Worm (Caenorhabditis elegans) whole organism, L4 larva: Measurements from ENCODE around the gene C12D12.3.

Experiments
- F26F4.8 ChIP-seq: fragments of 200-800 bp; sonication (Bioruptor generic); conservative IDR thresholded peaks from 2 replicates; pipeline ENCODE4 v1.3.6; 2022; ENCODE audit warnings: missing genetic modification characterization, missing compliant biosample characterization
- T20F7.1 ChIP-seq: fragments of 200-800 bp; sonication (Bioruptor generic); optimal IDR thresholded peaks from 2 replicates; lab custom pipeline; 2018; ENCODE audit warnings: mild to moderate bottlenecking, missing genetic modification characterization, missing compliant biosample characterization
- T26A8.4 ChIP-seq: fragments of 200-800 bp; sonication (Bioruptor generic); IDR thresholded peaks from 2 replicates; pipeline ENCODE4 v1.3.6; 2022; ENCODE audit warnings: missing genetic modification characterization, missing compliant biosample characterization
- aha-1 ChIP-seq: fragments of 150-350 bp; peaks from one replicate; lab custom pipeline; 2014; ENCODE audit warnings: missing biosample characterization, missing genetic modification characterization
- aly-2 ChIP-seq: sonication (generic microtip); optimal IDR thresholded peaks from 2 replicates; lab custom pipeline; 2018; ENCODE audit warnings: missing biosample characterization, missing genetic modification characterization
- ama-1 ChIP-seq: fragments of 150-350 bp; optimal IDR thresholded peaks from 2 replicates; lab custom pipeline; 2014; ENCODE audit warnings: inconsistent platforms, mixed read lengths
- ceh-20 ChIP-seq: fragments of 200-800 bp; sonication (Bioruptor generic); IDR thresholded peaks from 2 replicates; pipeline ENCODE4 v1.3.6; 2022; ENCODE audit warnings: missing genetic modification reagents, missing genetic modification characterization, missing compliant biosample characterization
- ceh-44 ChIP-seq: fragments of 200-800 bp; sonication (Bioruptor generic); IDR thresholded peaks from 2 replicates; pipeline ENCODE4 v1.3.6; 2022; ENCODE audit warnings: missing genetic modification reagents, missing genetic modification characterization, missing compliant biosample characterization
- ctbp-1 ChIP-seq: fragments of 200-800 bp; sonication (Bioruptor generic); IDR thresholded peaks from 2 replicates; pipeline ENCODE4 v1.3.6; 2022; ENCODE audit warnings: missing genetic modification reagents, missing genetic modification characterization, missing compliant biosample characterization
- daf-12 ChIP-seq: fragments of 150-350 bp; optimal IDR thresholded peaks from 2 replicates; lab custom pipeline; 2014; ENCODE audit warnings: missing biosample characterization, missing genetic modification reagents, missing genetic modification characterization
- daf-16 ChIP-seq, 3 experiments: sonication (generic microtip); optimal IDR thresholded peaks; 2 replicates each; lab custom pipeline; 2016 to 2017; ENCODE audit warnings: missing genetic modification characterization in 3 of 3, missing genetic modification reagents in 3 of 3, mild to moderate bottlenecking in 2 of 3, missing compliant biosample characterization in 2 of 3, missing biosample characterization in 1 of 3, moderate library complexity in 1 of 3
- daf-8 ChIP-seq: fragments of 200-800 bp; sonication (Bioruptor generic); IDR thresholded peaks from 2 replicates; pipeline ENCODE4 v1.3.6; 2022; ENCODE audit warnings: missing genetic modification characterization, missing compliant biosample characterization
- dpl-1 ChIP-seq: fragments of 150-350 bp; optimal IDR thresholded peaks from 2 replicates; lab custom pipeline; 2014; ENCODE audit warnings: missing biosample characterization, missing genetic modification reagents, missing genetic modification characterization
- egl-43 ChIP-seq: fragments of 200-800 bp; sonication (Bioruptor generic); IDR thresholded peaks from 2 replicates; pipeline ENCODE4 v1.3.6; 2022; ENCODE audit warnings: missing genetic modification reagents, missing genetic modification characterization, missing compliant biosample characterization
- fkh-10 ChIP-seq: fragments of 150-350 bp; optimal IDR thresholded peaks from 2 replicates; lab custom pipeline; 2014; ENCODE audit warnings: missing biosample characterization, missing genetic modification reagents, missing genetic modification characterization
- hif-1 ChIP-seq, 2 experiments: sonication (generic microtip); optimal IDR thresholded peaks; 2 replicates each; lab custom pipeline; 2016 to 2017; ENCODE audit warnings: missing compliant biosample characterization in 2 of 2, missing genetic modification characterization in 2 of 2, missing genetic modification reagents in 2 of 2, missing genotype in 2 of 2, mild to moderate bottlenecking in 1 of 2
- hlh-11 ChIP-seq: fragments of 200-800 bp; sonication (Bioruptor generic); optimal IDR thresholded peaks from 2 replicates; lab custom pipeline; 2018; ENCODE audit warnings: mild to moderate bottlenecking, missing genetic modification characterization, missing compliant biosample characterization
- hlh-30 ChIP-seq: sonication (generic microtip); optimal IDR thresholded peaks from 2 replicates; lab custom pipeline; 2017; ENCODE audit warnings: antibody characterized with exemption, mild to moderate bottlenecking, missing genetic modification characterization, missing compliant biosample characterization; ENCODE audit not compliant: insufficient read depth
- hmg-1.1 ChIP-seq: fragments of 200-800 bp; sonication (Bioruptor generic); IDR thresholded peaks from 2 replicates; pipeline ENCODE4 v1.3.6; 2022; ENCODE audit warnings: missing genetic modification reagents, missing genetic modification characterization, missing compliant biosample characterization
- lin-13 ChIP-seq: fragments of 150-350 bp; optimal IDR thresholded peaks from 2 replicates; lab custom pipeline; 2014; ENCODE audit warnings: missing biosample characterization, missing genetic modification reagents, missing genetic modification characterization
- lin-15B ChIP-seq: fragments of 150-350 bp; sonication (generic microtip); optimal IDR thresholded peaks from 3 replicates; lab custom pipeline; 2014; ENCODE audit warnings: missing biosample characterization, missing genetic modification characterization
- lin-38 ChIP-seq: fragments of 200-800 bp; sonication (Bioruptor generic); IDR thresholded peaks from 2 replicates; pipeline ENCODE4 v1.3.6; 2022; ENCODE audit warnings: missing genetic modification reagents, missing genetic modification characterization, missing compliant biosample characterization
- lin-39 ChIP-seq: fragments of 150-350 bp; optimal IDR thresholded peaks from 2 replicates; lab custom pipeline; 2014; ENCODE audit warnings: missing biosample characterization, missing genetic modification reagents, missing genetic modification characterization
- lsy-2 ChIP-seq, 2 experiments: fragments of 150-350 bp in 1 of 2; sonication (generic microtip) in 1 of 2; optimal IDR thresholded peaks; 2 replicates each; lab custom pipeline; 2014 to 2017; ENCODE audit warnings: missing biosample characterization in 2 of 2, missing genetic modification characterization in 2 of 2
- madf-9 ChIP-seq: fragments of 200-800 bp; sonication (Bioruptor generic); conservative IDR thresholded peaks from 2 replicates; pipeline ENCODE4 v1.3.6; 2022; ENCODE audit warnings: missing genetic modification reagents, missing genetic modification characterization, missing compliant biosample characterization
- mdt-29 ChIP-seq: fragments of 200-800 bp; sonication (Bioruptor generic); IDR thresholded peaks from 2 replicates; pipeline ENCODE4 v1.3.6; 2022; ENCODE audit warnings: missing genetic modification reagents, missing genetic modification characterization, missing compliant biosample characterization
- mep-1 ChIP-seq: fragments of 150-350 bp; sonication (generic microtip); optimal IDR thresholded peaks from 3 replicates; lab custom pipeline; 2014; ENCODE audit warnings: missing biosample characterization, missing genetic modification characterization
- mxl-3 ChIP-seq: fragments of 200-800 bp; sonication (Bioruptor generic); optimal IDR thresholded peaks from 2 replicates; lab custom pipeline; 2018; ENCODE audit warnings: mild to moderate bottlenecking, missing genetic modification characterization, missing compliant biosample characterization
- nhr-10 ChIP-seq: fragments of 150-350 bp; optimal IDR thresholded peaks from 2 replicates; lab custom pipeline; 2014; ENCODE audit warnings: missing biosample characterization, missing genetic modification characterization
- nhr-11 ChIP-seq: fragments of 150-350 bp; optimal IDR thresholded peaks from 2 replicates; lab custom pipeline; 2014; ENCODE audit warnings: missing biosample characterization, missing genetic modification characterization
- nhr-25 ChIP-seq: sonication (generic microtip); optimal IDR thresholded peaks from 2 replicates; lab custom pipeline; 2017; ENCODE audit warnings: missing genetic modification characterization, mild to moderate bottlenecking, missing compliant biosample characterization, antibody characterized with exemption, moderate library complexity, borderline replicate concordance; ENCODE audit not compliant: insufficient read depth
- nhr-28 ChIP-seq: fragments of 150-350 bp; optimal IDR thresholded peaks from 2 replicates; lab custom pipeline; 2014; ENCODE audit warnings: missing biosample characterization, missing genetic modification characterization
- nhr-6 ChIP-seq: fragments of 150-350 bp; optimal IDR thresholded peaks from 2 replicates; lab custom pipeline; 2014; ENCODE audit warnings: missing biosample characterization, missing genetic modification characterization
- pha-4 ChIP-seq, 2 experiments: fragments of 150-350 bp in 1 of 2; fragments of 200-800 bp in 1 of 2; sonication (Bioruptor generic) in 1 of 2; IDR thresholded peaks in 1 of 2; optimal IDR thresholded peaks in 1 of 2; 2 replicates each; pipeline versions ENCODE4 v1.3.6 to Lab custom; 2014 to 2022; ENCODE audit warnings: missing genetic modification characterization in 2 of 2, missing genetic modification reagents in 2 of 2, missing biosample characterization in 1 of 2, missing compliant biosample characterization in 1 of 2
- php-3 ChIP-seq: fragments of 200-800 bp; sonication (Bioruptor generic); IDR thresholded peaks from 2 replicates; pipeline ENCODE4 v1.3.6; 2022; ENCODE audit warnings: missing genetic modification reagents, missing genetic modification characterization, missing compliant biosample characterization
- tra-1 ChIP-seq: fragments of 200-800 bp; sonication (Bioruptor generic); IDR thresholded peaks from 2 replicates; pipeline ENCODE4 v1.3.6; 2022; ENCODE audit warnings: missing genetic modification reagents, missing genetic modification characterization, missing compliant biosample characterization
- unc-62 ChIP-seq, 3 experiments: fragments of 150-350 bp in 1 of 3; sonication (generic microtip); optimal IDR thresholded peaks in 2 of 3; peaks in 1 of 3; 1 replicate in 1 of 3; 2 replicates in 2 of 3; lab custom pipeline; 2014 to 2017; ENCODE audit warnings: missing biosample characterization in 3 of 3, missing genetic modification characterization in 3 of 3, missing genetic modification reagents in 3 of 3, missing genotype in 1 of 3
- vab-7 ChIP-seq: fragments of 200-800 bp; sonication (Bioruptor generic); IDR thresholded peaks from 2 replicates; pipeline ENCODE4 v1.3.6; 2022; ENCODE audit warnings: missing genetic modification reagents, missing genetic modification characterization, missing compliant biosample characterization
- zip-2 ChIP-seq: fragments of 150-350 bp; optimal IDR thresholded peaks from 2 replicates; lab custom pipeline; 2014; ENCODE audit warnings: missing biosample characterization, missing genetic modification characterization
- ztf-11 ChIP-seq: fragments of 150-350 bp; optimal IDR thresholded peaks from 2 replicates; lab custom pipeline; 2014; ENCODE audit warnings: missing biosample characterization, missing genetic modification characterization
- ztf-7 ChIP-seq: fragments of 150-350 bp; optimal IDR thresholded peaks from 2 replicates; lab custom pipeline; 2014; ENCODE audit warnings: missing biosample characterization, missing genetic modification characterization

Gene C12D12.3

ce11 chrX:3536302-3537251 lies 47.5 kb downstream of the C12D12.3 start:
- TF ChIP-seq ceh-44 (no peak), lin-38 (GFP tag; lab: Robert Waterston, UW) (no peak), hlh-30 (peak; percentile 66), aly-2 (no peak), nhr-11 (peak; percentile 62), unc-62 (GFP tag; optimal IDR thresholded peaks at IDR 0.05 in 1 of 2; lab: Kevin White, UChicago) (peak in 1 of 2 experiments; percentile 79), unc-62 (tag; optimal IDR thresholded peaks at IDR 0.05; lab: Kevin White, UChicago) (no peak), mdt-29 (GFP tag; lab: Robert Waterston, UW) (peak; percentile 52), aha-1 (tag; lab: Kevin White, UChicago) (peak; percentile 10), nhr-10 (no peak), mxl-3 (peak; percentile 12), pha-4 (GFP tag; IDR thresholded peaks at IDR 0.05; lab: Robert Waterston, UW) (no peak), pha-4 (tag; optimal IDR thresholded peaks at IDR 0.05; lab: Kevin White, UChicago) (no peak), tra-1 (GFP tag; lab: Robert Waterston, UW) (no peak), ztf-7 (no peak), ztf-11 (no peak), hlh-11 (tag; lab: Kevin White, UChicago) (peak; percentile 25), dpl-1 (GFP tag; lab: Kevin White, UChicago) (no peak), daf-16 (GFP tag; optimal IDR thresholded peaks at IDR 0.05; lab: Kevin White, UChicago) (peak in 1 of 2 experiments; percentile 47), daf-16 (tag; optimal IDR thresholded peaks at IDR 0.05; lab: Kevin White, UChicago) (no peak)
- TF ChIP-seq, all 104 proteins: peak for 8

ce11 chrX:3537335-3537734 lies 48.2 kb downstream of the C12D12.3 start, which contains the start of gene gyg-1:
Gene gyg-1 (plus strand): TSS chrX:3537635.
- TF ChIP-seq lin-39 (no peak), tra-1 (GFP tag; lab: Robert Waterston, UW) (no peak), T26A8.4 (no peak), nhr-6 (tag; lab: Kevin White, UChicago) (no peak), ctbp-1 (GFP tag; lab: Robert Waterston, UW) (no peak), pha-4 (GFP tag; IDR thresholded peaks at IDR 0.05; lab: Robert Waterston, UW) (no peak), pha-4 (tag; optimal IDR thresholded peaks at IDR 0.05; lab: Kevin White, UChicago) (no peak), daf-8 (GFP tag; lab: Robert Waterston, UW) (no peak)

- TF ChIP-seq vab-7 (GFP tag; lab: Robert Waterston, UW) (no peak), pha-4 (GFP tag; IDR thresholded peaks at IDR 0.05; lab: Robert Waterston, UW) (no peak), pha-4 (tag; optimal IDR thresholded peaks at IDR 0.05; lab: Kevin White, UChicago) (no peak), aha-1 (tag; lab: Kevin White, UChicago) (peak; percentile 92), mep-1 (tag; lab: Kevin White, UChicago) (no peak), php-3 (no peak)
These were observed 49.0 kb downstream of the C12D12.3 start for ce11 chrX:3538067-3538466.

- TF ChIP-seq nhr-28: peak; percentile 28
- no peak for TF ChIP-seq lin-39
- TF ChIP-seq T20F7.1 (GFP tag; lab: Kevin White, UChicago): no peak
- TF ChIP-seq hmg-1.1: peak; percentile 45; the same call in 1 of the 2 replicates
- peak; percentile 67 for TF ChIP-seq lin-13 (GFP tag; lab: Kevin White, UChicago)
- no peak for TF ChIP-seq nhr-25 (tag; lab: Kevin White, UChicago)
- TF ChIP-seq F26F4.8 (GFP tag; lab: Robert Waterston, UW): no peak
- peak; percentile 55 for TF ChIP-seq ama-1 (lab: Kevin White, UChicago)
- TF ChIP-seq lin-15B (tag; lab: Kevin White, UChicago): no peak
- peak; percentile 14 for TF ChIP-seq nhr-6 (tag; lab: Kevin White, UChicago)
- peak in 1 of 2 experiments; percentile 25 for TF ChIP-seq hif-1 (tag; optimal IDR thresholded peaks at IDR 0.05; lab: Kevin White, UChicago)
- TF ChIP-seq dpl-1 (GFP tag; lab: Kevin White, UChicago): peak; percentile 50
- TF ChIP-seq lsy-2 (tag; optimal IDR thresholded peaks at IDR 0.05; lab: Kevin White, UChicago): peak in 1 of 2 experiments; percentile 48
- no peak for TF ChIP-seq ztf-11
- no peak for TF ChIP-seq zip-2 (tag; lab: Kevin White, UChicago)
- TF ChIP-seq daf-12 (tag; lab: Kevin White, UChicago): no peak
- peak in 1 of 2 experiments; percentile 90 for TF ChIP-seq unc-62 (GFP tag; optimal IDR thresholded peaks at IDR 0.05 in 1 of 2; lab: Kevin White, UChicago)
- TF ChIP-seq unc-62 (tag; optimal IDR thresholded peaks at IDR 0.05; lab: Kevin White, UChicago): no peak
- no peak for TF ChIP-seq fkh-10 (GFP tag; lab: Kevin White, UChicago)
- TF ChIP-seq madf-9 (GFP tag; lab: Robert Waterston, UW): peak; percentile 39; the same call in 1 of the 2 replicates
- TF ChIP-seq aha-1 (tag; lab: Kevin White, UChicago): peak; percentile 94
- 0 out of 2 replicates have a peak, but pooled peaks have one; percentile 23 for TF ChIP-seq ceh-20 (GFP tag; lab: Robert Waterston, UW)
- TF ChIP-seq mep-1 (tag; lab: Kevin White, UChicago): peak; percentile 78
- TF ChIP-seq egl-43 (GFP tag; lab: Robert Waterston, UW): 0 out of 2 replicates have a peak, but pooled peaks have one; percentile 54
These were observed 51.8 kb downstream of the C12D12.3 start for ce11 chrX:3540861-3541260.
